Fruit fly (Drosophila melanogaster): ENCODE data around the gene Itgbn.

DNA sequence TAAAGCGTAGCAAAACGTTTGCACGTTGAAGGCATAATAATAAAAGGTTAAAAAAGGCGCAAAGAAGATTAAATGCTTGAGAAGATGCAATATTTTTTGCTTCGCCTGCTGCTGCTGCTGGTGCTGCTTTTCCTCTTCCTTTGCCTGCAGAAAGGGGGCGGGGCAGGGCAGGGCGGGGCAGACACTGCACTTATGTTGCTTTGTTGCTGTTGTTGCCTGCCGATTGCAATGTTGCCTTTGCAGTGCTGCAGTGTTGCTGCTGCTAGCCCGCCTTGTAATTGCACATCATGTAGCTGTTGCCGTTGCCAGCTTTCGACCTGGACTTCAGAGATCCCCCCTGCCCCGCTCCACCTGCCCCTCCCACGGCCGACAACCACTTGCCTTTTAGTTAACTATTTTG, 37.3 kb upstream of the Itgbn start:
- TF ChIP-seq CG8478 (optimal IDR thresholded peaks at IDR 0.05): no peak
- TF ChIP-seq pan (optimal IDR thresholded peaks at IDR 0.05): no peak
- no peak for TF ChIP-seq psq (optimal IDR thresholded peaks at IDR 0.05)
- no peak for TF ChIP-seq usp (GFP tag; optimal IDR thresholded peaks at IDR 0.05)
- no peak for TF ChIP-seq Dll (optimal IDR thresholded peaks at IDR 0.05)
- no peak for TF ChIP-seq EcR (GFP tag; optimal IDR thresholded peaks at IDR 0.05)

Measured in whole organism.